Worm (Caenorhabditis elegans) whole organism, young adult: Measurements from ENCODE around the gene elpc-2.
A peak's percentile ranks its signal among the peaks of the same experiment; 100 is the strongest.

Source experiments
- B0019.2 ChIP-seq: fragments of 200-800 bp; sonication (Bioruptor generic); conservative IDR thresholded peaks from 2 replicates; pipeline ENCODE4 v1.3.6; 2022; ENCODE audit warnings: missing genetic modification reagents, missing genetic modification characterization, missing compliant biosample characterization
- B0035.1 ChIP-seq: sonication (generic microtip); optimal IDR thresholded peaks from 2 replicates; lab custom pipeline; 2016; ENCODE audit warnings: missing genetic modification characterization, mild to moderate bottlenecking, missing compliant biosample characterization, missing genotype, missing genetic modification reagents
- C17E4.6 ChIP-seq: fragments of 200-800 bp; sonication (Bioruptor generic); IDR thresholded peaks from 2 replicates; pipeline ENCODE4 v1.3.6; 2022; ENCODE audit warnings: missing genetic modification reagents, missing genetic modification characterization, missing compliant biosample characterization
- D2030.7 ChIP-seq: fragments of 200-800 bp; sonication (Bioruptor generic); IDR thresholded peaks from 2 replicates; pipeline ENCODE4 v1.3.6; 2022; ENCODE audit warnings: missing genetic modification reagents, missing genetic modification characterization, missing compliant biosample characterization
- F33H1.4 ChIP-seq: fragments of 200-800 bp; sonication (Bioruptor generic); IDR thresholded peaks from 2 replicates; pipeline ENCODE4 v1.3.6; 2022; ENCODE audit warnings: missing genetic modification reagents, missing genetic modification characterization, missing compliant biosample characterization
- K12H6.12 ChIP-seq: fragments of 200-800 bp; sonication (Bioruptor generic); optimal IDR thresholded peaks from 2 replicates; lab custom pipeline; 2018; ENCODE audit warnings: mild to moderate bottlenecking, missing genetic modification characterization, missing compliant biosample characterization
- Y53G8AR.9 ChIP-seq: fragments of 200-800 bp; sonication (Bioruptor generic); conservative IDR thresholded peaks from 2 replicates; pipeline ENCODE4 v1.3.6; 2022; ENCODE audit warnings: missing genetic modification reagents, missing genetic modification characterization, missing compliant biosample characterization
- atf-7 ChIP-seq: sonication (generic microtip); optimal IDR thresholded peaks from 2 replicates; lab custom pipeline; 2017; ENCODE audit warnings: mild to moderate bottlenecking, missing genetic modification characterization, missing compliant biosample characterization
- athp-1 ChIP-seq: sonication (generic microtip); optimal IDR thresholded peaks from 2 replicates; lab custom pipeline; 2017; ENCODE audit warnings: mild to moderate bottlenecking, missing genetic modification characterization, missing compliant biosample characterization
- attf-3 ChIP-seq: fragments of 200-800 bp; sonication (Bioruptor generic); conservative IDR thresholded peaks from 2 replicates; pipeline ENCODE4 v1.3.6; 2022; ENCODE audit warnings: missing genetic modification reagents, missing genetic modification characterization, missing compliant biosample characterization
- ccch-3 ChIP-seq: fragments of 200-800 bp; sonication (Bioruptor generic); optimal IDR thresholded peaks from 2 replicates; lab custom pipeline; 2018; ENCODE audit warnings: mild to moderate bottlenecking, missing genetic modification characterization, missing compliant biosample characterization
- cebp-1 ChIP-seq, 2 experiments: fragments of 200-800 bp in 1 of 2; sonication (Bioruptor generic) in 1 of 2; sonication (generic microtip) in 1 of 2; IDR thresholded peaks in 1 of 2; optimal IDR thresholded peaks in 1 of 2; 2 replicates each; pipeline versions ENCODE4 v1.3.6 to Lab custom; 2017 to 2022; ENCODE audit warnings: missing compliant biosample characterization in 2 of 2, missing genetic modification characterization in 2 of 2, mild to moderate bottlenecking in 1 of 2, missing genetic modification reagents in 1 of 2, moderate library complexity in 1 of 2
- dpl-1 ChIP-seq: fragments of 150-350 bp; optimal IDR thresholded peaks from 2 replicates; lab custom pipeline; 2014; ENCODE audit warnings: missing biosample characterization, missing genetic modification reagents, missing genetic modification characterization
- efl-1 ChIP-seq: fragments of 150-350 bp; optimal IDR thresholded peaks from 2 replicates; lab custom pipeline; 2014; ENCODE audit warnings: missing biosample characterization, missing genetic modification reagents, missing genetic modification characterization
- hmg-1.2 ChIP-seq: fragments of 200-800 bp; sonication (Bioruptor generic); IDR thresholded peaks from 2 replicates; pipeline ENCODE4 v1.3.6; 2022; ENCODE audit warnings: missing genetic modification reagents, missing genetic modification characterization, missing compliant biosample characterization
- hmg-20 ChIP-seq: fragments of 200-800 bp; sonication (Bioruptor generic); IDR thresholded peaks from 2 replicates; pipeline ENCODE4 v1.3.6; 2022; ENCODE audit warnings: missing genetic modification reagents, missing genetic modification characterization, missing compliant biosample characterization
- lin-35 ChIP-seq, 3 experiments: fragments of 150-350 bp in 2 of 3; sonication (generic microtip) in 1 of 3; optimal IDR thresholded peaks; 2 replicates each; lab custom pipeline; 2014 to 2018; ENCODE audit warnings: missing biosample characterization in 3 of 3, missing genetic modification characterization in 3 of 3, missing genetic modification reagents in 3 of 3
- lin-40 ChIP-seq: sonication (generic microtip); optimal IDR thresholded peaks from 2 replicates; lab custom pipeline; 2016; ENCODE audit warnings: missing genetic modification characterization, mild to moderate bottlenecking, missing compliant biosample characterization, missing genotype, missing genetic modification reagents
- lsy-27 ChIP-seq: sonication (generic microtip); optimal IDR thresholded peaks from 2 replicates; lab custom pipeline; 2017; ENCODE audit warnings: missing genetic modification characterization, mild to moderate bottlenecking, missing compliant biosample characterization, antibody characterized with exemption, missing genotype, borderline replicate concordance; ENCODE audit not compliant: insufficient read depth
- madf-10 ChIP-seq: sonication (generic microtip); optimal IDR thresholded peaks from 2 replicates; lab custom pipeline; 2016; ENCODE audit warnings: mild to moderate bottlenecking, missing genetic modification characterization, missing compliant biosample characterization
- madf-3 ChIP-seq: fragments of 200-800 bp; sonication (Bioruptor generic); IDR thresholded peaks from 2 replicates; pipeline ENCODE4 v1.3.6; 2022; ENCODE audit warnings: missing genetic modification reagents, missing genetic modification characterization, missing compliant biosample characterization
- madf-6 ChIP-seq: fragments of 200-800 bp; sonication (Bioruptor generic); IDR thresholded peaks from 2 replicates; pipeline ENCODE4 v1.3.6; 2022; ENCODE audit warnings: missing genetic modification reagents, missing genetic modification characterization, missing compliant biosample characterization
- madf-8 ChIP-seq: fragments of 200-800 bp; sonication (Bioruptor generic); conservative IDR thresholded peaks from 2 replicates; pipeline ENCODE4 v1.3.6; 2022; ENCODE audit warnings: missing genetic modification reagents, missing genetic modification characterization, missing compliant biosample characterization
- mcd-1 ChIP-seq: fragments of 200-800 bp; sonication (Bioruptor generic); IDR thresholded peaks from 2 replicates; pipeline ENCODE4 v1.3.6; 2022; ENCODE audit warnings: missing genetic modification reagents, missing genetic modification characterization, missing compliant biosample characterization
- nfya-2 ChIP-seq: fragments of 200-800 bp; sonication (Bioruptor generic); IDR thresholded peaks from 2 replicates; pipeline ENCODE4 v1.3.6; 2022; ENCODE audit warnings: missing genetic modification reagents, missing genetic modification characterization, missing compliant biosample characterization
- pbrm-1 ChIP-seq: fragments of 200-800 bp; sonication (Bioruptor generic); IDR thresholded peaks from 2 replicates; pipeline ENCODE4 v1.3.6; 2022; ENCODE audit warnings: missing genetic modification reagents, missing genetic modification characterization, missing compliant biosample characterization
- rec-8 ChIP-seq, 2 experiments: sonication (generic microtip); optimal IDR thresholded peaks; 2 replicates each; lab custom pipeline; 2016; ENCODE audit warnings: mild to moderate bottlenecking in 2 of 2, missing genetic modification characterization in 2 of 2, missing genetic modification reagents in 2 of 2, missing genotype in 2 of 2, missing biosample characterization in 1 of 2, missing compliant biosample characterization in 1 of 2, moderate library complexity in 1 of 2
- repo-1 ChIP-seq: sonication (generic microtip); optimal IDR thresholded peaks from 2 replicates; lab custom pipeline; 2017; ENCODE audit warnings: mild to moderate bottlenecking, missing genetic modification characterization, missing compliant biosample characterization
- rpc-1 ChIP-seq, 2 experiments: fragments of 150-350 bp in 1 of 2; sonication (generic microtip) in 1 of 2; optimal IDR thresholded peaks; 2 replicates each; lab custom pipeline; 2014 to 2018; ENCODE audit warnings: missing biosample characterization in 1 of 2, missing genetic modification characterization in 1 of 2, missing genetic modification reagents in 1 of 2, missing genotype in 1 of 2
- snpc-1.3 ChIP-seq: sonication (generic microtip); optimal IDR thresholded peaks from 2 replicates; lab custom pipeline; 2017; ENCODE audit warnings: missing genetic modification characterization, mild to moderate bottlenecking, missing compliant biosample characterization, antibody characterized with exemption, moderate library complexity, missing genotype, missing genetic modification reagents; ENCODE audit not compliant: insufficient read depth
- snpc-3.4 ChIP-seq: sonication (generic microtip); optimal IDR thresholded peaks from 2 replicates; lab custom pipeline; 2017; ENCODE audit warnings: missing genetic modification characterization, mild to moderate bottlenecking, missing compliant biosample characterization, antibody characterized with exemption, moderate library complexity, missing genotype, missing genetic modification reagents
- somi-1 ChIP-seq: fragments of 200-800 bp; sonication (Bioruptor generic); optimal IDR thresholded peaks from 2 replicates; lab custom pipeline; 2018; ENCODE audit warnings: mild to moderate bottlenecking, missing genetic modification characterization, missing compliant biosample characterization
- tbx-9 ChIP-seq: sonication (generic microtip); optimal IDR thresholded peaks from 2 replicates; lab custom pipeline; 2016; ENCODE audit warnings: borderline replicate concordance, missing genetic modification characterization, inconsistent platforms, missing compliant biosample characterization
- unc-130 ChIP-seq: sonication (generic microtip); optimal IDR thresholded peaks from 2 replicates; lab custom pipeline; 2016; ENCODE audit warnings: missing genetic modification reagents, missing genetic modification characterization, missing compliant biosample characterization
- xnd-1 ChIP-seq: sonication (generic microtip); optimal IDR thresholded peaks from 2 replicates; lab custom pipeline; 2016; ENCODE audit warnings: missing genotype, missing genetic modification reagents, missing genetic modification characterization, missing compliant biosample characterization
- zfh-2 ChIP-seq: fragments of 200-800 bp; sonication (Bioruptor generic); conservative IDR thresholded peaks from 2 replicates; pipeline ENCODE4 v1.3.6; 2022; ENCODE audit warnings: missing genetic modification reagents, missing genetic modification characterization, missing compliant biosample characterization
- zim-3 ChIP-seq: sonication (generic microtip); optimal IDR thresholded peaks from 2 replicates; lab custom pipeline; 2017; ENCODE audit warnings: mild to moderate bottlenecking, missing genetic modification characterization, moderate library complexity, missing compliant biosample characterization
- ztf-18 ChIP-seq: sonication (generic microtip); optimal IDR thresholded peaks from 2 replicates; lab custom pipeline; 2016; ENCODE audit warnings: missing genotype, mild to moderate bottlenecking, missing genetic modification characterization, missing compliant biosample characterization
- ztf-22 ChIP-seq: fragments of 200-800 bp; sonication (Bioruptor generic); optimal IDR thresholded peaks from 2 replicates; lab custom pipeline; 2018; ENCODE audit warnings: mild to moderate bottlenecking, missing genetic modification characterization, moderate library complexity, missing compliant biosample characterization

The elpc-2 gene

DNA sequence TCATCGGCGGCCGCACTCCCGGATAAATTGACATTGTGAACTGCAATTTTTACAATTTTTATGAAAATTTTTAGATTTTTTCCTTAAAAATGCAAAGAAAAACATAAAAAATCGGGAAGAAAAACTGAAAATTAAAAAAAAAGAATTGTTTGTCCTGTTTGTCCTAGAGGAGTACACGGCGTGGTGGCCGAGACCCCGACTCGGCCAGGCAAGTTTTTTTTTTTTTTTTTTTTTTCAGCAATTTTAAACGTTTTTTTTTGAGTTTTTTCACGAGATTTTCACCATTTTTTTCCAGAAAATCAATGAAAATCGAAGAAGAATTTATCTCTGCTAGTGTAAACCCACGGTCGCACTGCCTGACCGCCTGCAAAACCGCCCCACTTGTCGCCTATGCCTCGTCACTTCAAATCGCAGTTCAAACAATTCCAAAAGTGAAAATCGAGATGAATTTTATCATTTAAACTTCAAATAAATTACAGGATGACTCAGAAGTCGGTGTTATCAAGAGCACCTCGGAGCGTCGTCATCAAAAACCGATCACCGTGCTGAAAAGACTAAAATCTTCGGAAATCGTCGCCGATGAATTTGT, at the start of gene elpc-2, which contains the start of gene taf-7.2:
elpc-2 (plus strand) TSS at position 296 of the 589 bp plus-strand sequence.
taf-7.2 (minus strand) TSS at position 42 of the 589 bp plus-strand sequence.
- TF ChIP-seq cebp-1 (GFP tag; IDR thresholded peaks at IDR 0.05; lab: Robert Waterston, UW) (no peak), cebp-1 (tag; optimal IDR thresholded peaks at IDR 0.05; lab: Kevin White, UChicago) (no peak), madf-6 (GFP tag; lab: Robert Waterston, UW) (no peak), repo-1 (no peak), rec-8 (tag; optimal IDR thresholded peaks at IDR 0.05; lab: Kevin White, UChicago) (peak in 1 of 2 experiments; percentile 8), mcd-1 (GFP tag; lab: Robert Waterston, UW) (peak; percentile 51), athp-1 (tag; lab: Kevin White, UChicago) (no peak), snpc-1.3 (peak; percentile 8), atf-7 (tag; lab: Kevin White, UChicago) (no peak)

DNA sequence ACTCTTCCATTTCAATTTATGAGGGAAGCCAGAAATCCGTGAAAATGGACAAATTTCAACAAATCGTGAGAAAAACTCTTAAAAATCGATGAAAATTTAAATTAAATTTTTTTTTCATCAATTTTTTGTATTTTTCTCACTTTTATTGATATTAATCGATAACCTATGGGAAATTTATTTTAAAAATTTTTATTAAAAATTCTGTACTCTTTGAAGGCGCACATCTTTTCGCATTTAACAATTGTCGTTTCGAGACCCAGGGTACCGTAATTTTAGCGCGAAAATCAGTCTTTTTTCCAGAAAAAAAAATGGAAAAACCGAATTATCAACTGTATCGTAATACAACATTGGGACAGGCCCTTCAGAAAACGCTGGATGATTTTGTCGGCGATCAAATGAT, 49.0 kb upstream of the elpc-2 start, which contains the start of gene gtf-2A2:
gtf-2A2 (plus strand) TSS at position 301 of the 400 bp plus-strand sequence.
- TF ChIP-seq madf-8 (GFP tag; lab: Robert Waterston, UW) = no peak
- no peak for TF ChIP-seq lin-35 (GFP tag; optimal IDR thresholded peaks at IDR 0.05; lab: Kevin White, UChicago)
- TF ChIP-seq ztf-22 = no peak
- TF ChIP-seq lin-40 = no peak
- no peak for TF ChIP-seq B0035.1 (tag; lab: Kevin White, UChicago)
- TF ChIP-seq ztf-18 (tag; lab: Kevin White, UChicago) = no peak
- TF ChIP-seq dpl-1 = no peak
- no peak for TF ChIP-seq B0019.2 (GFP tag; lab: Robert Waterston, UW)

DNA sequence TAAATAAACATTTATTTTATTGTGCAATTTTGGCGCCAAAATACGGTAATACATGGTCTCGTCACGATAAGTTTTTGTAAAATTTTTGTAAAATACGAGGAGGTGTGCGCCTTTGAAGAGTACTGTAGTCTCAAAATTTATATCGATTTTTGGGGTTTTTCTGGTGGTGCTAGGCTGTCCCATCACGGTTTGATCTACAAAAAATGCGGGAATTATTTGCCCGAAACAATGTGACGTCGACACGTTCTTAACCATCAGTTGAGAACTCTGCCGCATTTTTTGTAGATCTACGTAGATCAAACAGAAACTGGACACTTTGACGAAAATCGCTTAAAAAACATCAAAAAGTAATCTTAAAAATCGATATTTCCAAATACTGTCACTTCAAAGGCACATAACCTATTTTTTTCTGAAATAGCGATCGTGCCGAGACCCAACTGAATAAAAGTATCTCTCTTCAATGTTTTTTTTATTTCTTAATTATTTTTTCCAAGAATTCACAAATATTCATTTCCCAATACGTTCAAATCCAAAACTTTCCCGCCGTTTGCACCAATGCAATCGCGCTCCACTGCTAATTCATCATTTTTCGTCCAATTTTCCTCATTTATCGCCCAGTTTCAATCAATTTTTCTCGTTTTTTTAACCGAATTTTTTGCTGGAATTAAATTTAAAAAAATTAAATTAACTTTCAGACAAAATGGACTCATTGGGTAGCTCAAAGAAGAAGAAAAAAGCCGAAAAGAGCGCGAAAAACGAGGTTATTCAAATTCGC, 47.4 kb upstream of the elpc-2 start, which contains the start of gene pqn-80:
pqn-80 (plus strand) TSS at position 694 of the 775 bp plus-strand sequence.
- peak; percentile 68 for TF ChIP-seq dpl-1
- TF ChIP-seq attf-3 (GFP tag; lab: Robert Waterston, UW) = no peak
- no peak for TF ChIP-seq lin-40
- peak; percentile 68 for TF ChIP-seq efl-1 (GFP tag; lab: Kevin White, UChicago)
- TF ChIP-seq snpc-3.4 (tag; lab: Kevin White, UChicago) = no peak
- no peak for TF ChIP-seq C17E4.6 (GFP tag; lab: Robert Waterston, UW)
- TF ChIP-seq somi-1 = no peak
- no peak for TF ChIP-seq zim-3
- no peak for TF ChIP-seq unc-130 (GFP tag; lab: Kevin White, UChicago)
- TF ChIP-seq madf-10 (tag; lab: Kevin White, UChicago) = no peak
- peak; percentile 37 for TF ChIP-seq xnd-1
- TF ChIP-seq ccch-3 (GFP tag; lab: Kevin White, UChicago) = no peak
- no peak for TF ChIP-seq K12H6.12 (tag; lab: Kevin White, UChicago)
- no peak for TF ChIP-seq rpc-1 (optimal IDR thresholded peaks at IDR 0.05; lab: Kevin White, UChicago)
- no peak for TF ChIP-seq rpc-1 (tag; optimal IDR thresholded peaks at IDR 0.05; lab: Kevin White, UChicago)
- no peak for TF ChIP-seq lsy-27 (tag; lab: Kevin White, UChicago)
- TF ChIP-seq zfh-2 = no peak
- TF ChIP-seq hmg-1.2 (GFP tag; lab: Robert Waterston, UW) = no peak
- peak; percentile 53 for TF ChIP-seq madf-6 (GFP tag; lab: Robert Waterston, UW)
- no peak for TF ChIP-seq nfya-2 (GFP tag; lab: Robert Waterston, UW)
- peak; percentile 60 for TF ChIP-seq madf-8 (GFP tag; lab: Robert Waterston, UW)
- TF ChIP-seq madf-3 (GFP tag; lab: Robert Waterston, UW) = 0 out of 2 replicates have a peak, but pooled peaks have one; percentile 35
- TF ChIP-seq D2030.7 (GFP tag; lab: Robert Waterston, UW) = 0 out of 2 replicates have a peak, but pooled peaks have one; percentile 13
- TF ChIP-seq lin-35 (GFP tag; optimal IDR thresholded peaks at IDR 0.05; lab: Kevin White, UChicago) = peak in 1 of 3 experiments; percentile 86
- TF ChIP-seq hmg-20 = no peak
- 0 out of 2 replicates have a peak, but pooled peaks have one; percentile 42 for TF ChIP-seq Y53G8AR.9 (GFP tag; lab: Robert Waterston, UW)
- TF ChIP-seq pbrm-1 = 0 out of 2 replicates have a peak, but pooled peaks have one; percentile 22
- TF ChIP-seq tbx-9 = no peak
- TF ChIP-seq mcd-1 (GFP tag; lab: Robert Waterston, UW) = peak; percentile 94
- 0 out of 2 replicates have a peak, but pooled peaks have one; percentile 17 for TF ChIP-seq F33H1.4 (GFP tag; lab: Robert Waterston, UW)
